Fruit fly (Drosophila melanogaster) whole organism, wandering third instar larva: ENCODE results near the gene Krn.

Experiments
- Abd-B ChIP-seq: fragments of >200 bp; optimal IDR thresholded peaks from 2 replicates; lab custom pipeline; 2017; ENCODE audit warnings: missing biosample characterization, missing genetic modification characterization
- CG32264 ChIP-seq: fragments of 200-800 bp; sonication (Bioruptor generic); optimal IDR thresholded peaks from 2 replicates; lab custom pipeline; 2016; ENCODE audit warnings: missing biosample characterization, missing genetic modification characterization
- CG9705 ChIP-seq: fragments of 200-800 bp; sonication (Bioruptor generic); optimal IDR thresholded peaks from 2 replicates; lab custom pipeline; 2018; ENCODE audit warnings: missing biosample characterization, mild to moderate bottlenecking, missing genetic modification characterization
- CrebA ChIP-seq: fragments of 200-800 bp; sonication (Bioruptor generic); optimal IDR thresholded peaks from 2 replicates; lab custom pipeline; 2016; ENCODE audit warnings: missing biosample characterization, mild to moderate bottlenecking, missing genetic modification characterization, borderline replicate concordance
- Dfd ChIP-seq: fragments of >200 bp; optimal IDR thresholded peaks from 2 replicates; lab custom pipeline; 2017; ENCODE audit warnings: missing biosample characterization, missing genetic modification characterization
- Dif ChIP-seq: fragments of 200-275, 200-300 bp; sonication (Bioruptor generic); optimal IDR thresholded peaks from 2 replicates; lab custom pipeline; 2018; ENCODE audit warnings: missing biosample characterization, missing genetic modification characterization; ENCODE audit not compliant: partially characterized antibody
- GATAd ChIP-seq: sonication (Bioruptor generic); optimal IDR thresholded peaks from 2 replicates; lab custom pipeline; 2016; ENCODE audit warnings: missing biosample characterization, missing genetic modification characterization
- HLH106 ChIP-seq: fragments of 200-800 bp; optimal IDR thresholded peaks from 3 replicates; lab custom pipeline; 2019; ENCODE audit warnings: missing biosample characterization, mild to moderate bottlenecking, missing genetic modification characterization, moderate library complexity
- Hnf4 ChIP-seq: fragments of 200-800 bp; sonication (Bioruptor generic); optimal IDR thresholded peaks from 2 replicates; lab custom pipeline; 2016; ENCODE audit warnings: missing biosample characterization, mild to moderate bottlenecking, missing genetic modification characterization
- Hr78 ChIP-seq: fragments of >200 bp; optimal IDR thresholded peaks from 2 replicates; lab custom pipeline; 2017; ENCODE audit warnings: missing biosample characterization, missing genetic modification characterization
- Hr83 ChIP-seq: fragments of 200-300 bp; sonication (Bioruptor generic); optimal IDR thresholded peaks from 2 replicates; lab custom pipeline; 2016; ENCODE audit warnings: missing biosample characterization, mild to moderate bottlenecking, missing genetic modification characterization, moderate library complexity; ENCODE audit not compliant: poor library complexity, severe bottlenecking
- Jra ChIP-seq: sonication (Bioruptor generic); optimal IDR thresholded peaks from 2 replicates; lab custom pipeline; 2016; ENCODE audit warnings: missing biosample characterization, missing genetic modification characterization
- Mio ChIP-seq: sonication (Bioruptor generic); optimal IDR thresholded peaks from 2 replicates; lab custom pipeline; 2016; ENCODE audit warnings: missing biosample characterization, missing genetic modification characterization
- Myc ChIP-seq: fragments of >200 bp; optimal IDR thresholded peaks from 2 replicates; lab custom pipeline; 2017
- N ChIP-seq: fragments of >200 bp; optimal IDR thresholded peaks from 2 replicates; lab custom pipeline; 2018; ENCODE audit warnings: missing biosample characterization, missing external identifiers, missing genetic modification characterization
- OdsH ChIP-seq: fragments of 200-800 bp; sonication (Bioruptor generic); optimal IDR thresholded peaks from 2 replicates; lab custom pipeline; 2016; ENCODE audit warnings: missing biosample characterization, mild to moderate bottlenecking, missing genetic modification characterization
- Rel ChIP-seq, 2 experiments: fragments of 200-800 bp; sonication (Bioruptor generic) in 1 of 2; optimal IDR thresholded peaks; 2 replicates in 1 of 2; 3 replicates in 1 of 2; lab custom pipeline; 2016 to 2019; ENCODE audit warnings: mild to moderate bottlenecking in 2 of 2, missing biosample characterization in 2 of 2, missing genetic modification characterization in 2 of 2, moderate library complexity in 1 of 2
- Sp1 ChIP-seq: fragments of 200-800 bp; sonication (Bioruptor generic); optimal IDR thresholded peaks from 3 replicates; lab custom pipeline; 2019; ENCODE audit warnings: missing biosample characterization, mild to moderate bottlenecking, missing genetic modification characterization, moderate library complexity
- br ChIP-seq: fragments of 200-800 bp; sonication (Bioruptor generic); optimal IDR thresholded peaks from 2 replicates; lab custom pipeline; 2016; ENCODE audit warnings: missing biosample characterization, missing genetic modification characterization
- brk ChIP-seq: fragments of 200-800 bp; sonication (Bioruptor generic); optimal IDR thresholded peaks from 2 replicates; lab custom pipeline; 2016; ENCODE audit warnings: missing biosample characterization, mild to moderate bottlenecking, missing genetic modification characterization
- dmrt93B ChIP-seq: fragments of 200-800 bp; sonication (Bioruptor generic); optimal IDR thresholded peaks from 2 replicates; lab custom pipeline; 2018; ENCODE audit warnings: missing biosample characterization, mild to moderate bottlenecking, missing genetic modification characterization
- dsf ChIP-seq: sonication (Bioruptor generic); optimal IDR thresholded peaks from 2 replicates; lab custom pipeline; 2016; ENCODE audit warnings: missing biosample characterization, missing genetic modification characterization, borderline replicate concordance
- ey ChIP-seq: fragments of 200-800 bp; sonication (Bioruptor generic); optimal IDR thresholded peaks from 2 replicates; lab custom pipeline; 2016; ENCODE audit warnings: missing biosample characterization, missing genetic modification characterization
- foxo ChIP-seq, 2 experiments: fragments of 200-800 bp; sonication (Bioruptor generic); optimal IDR thresholded peaks; 2 replicates in 1 of 2; 3 replicates in 1 of 2; lab custom pipeline; 2016 to 2017; ENCODE audit warnings: missing biosample characterization in 2 of 2, missing genetic modification characterization in 2 of 2
- fru ChIP-seq: fragments of 200-800 bp; sonication (Bioruptor generic); optimal IDR thresholded peaks from 3 replicates; lab custom pipeline; 2016; ENCODE audit warnings: missing biosample characterization, mild to moderate bottlenecking, missing genetic modification characterization
- jim ChIP-seq: fragments of 175-275, 200-325 bp; sonication (Bioruptor generic); optimal IDR thresholded peaks from 2 replicates; lab custom pipeline; 2016; ENCODE audit warnings: missing biosample characterization, mild to moderate bottlenecking, missing genetic modification characterization
- lola ChIP-seq: fragments of >200 bp; optimal IDR thresholded peaks from 2 replicates; lab custom pipeline; 2017; ENCODE audit warnings: missing biosample characterization, missing genetic modification characterization
- psq ChIP-seq: fragments of 200-800 bp; sonication (Bioruptor generic); optimal IDR thresholded peaks from 3 replicates; lab custom pipeline; 2017; ENCODE audit warnings: missing biosample characterization, mild to moderate bottlenecking, missing genetic modification characterization, moderate library complexity
- rgr ChIP-seq: fragments of 200-800 bp; sonication (Bioruptor generic); optimal IDR thresholded peaks from 3 replicates; lab custom pipeline; 2016; ENCODE audit warnings: missing biosample characterization, mild to moderate bottlenecking, missing genetic modification characterization
- sage ChIP-seq: fragments of 200-800 bp; sonication (Bioruptor generic); optimal IDR thresholded peaks from 2 replicates; lab custom pipeline; 2016; ENCODE audit warnings: missing biosample characterization, mild to moderate bottlenecking, missing genetic modification characterization
- sv ChIP-seq: fragments of 200-800 bp; sonication (Bioruptor generic); optimal IDR thresholded peaks from 3 replicates; lab custom pipeline; 2016; ENCODE audit warnings: missing biosample characterization, missing genetic modification characterization
- tai ChIP-seq: sonication (Bioruptor generic); optimal IDR thresholded peaks from 2 replicates; lab custom pipeline; 2016; ENCODE audit warnings: missing biosample characterization, missing genetic modification characterization
- usp ChIP-seq: fragments of >200 bp; optimal IDR thresholded peaks from 2 replicates; lab custom pipeline; 2017; ENCODE audit warnings: missing biosample characterization, missing genetic modification characterization
- woc ChIP-seq: sonication (Bioruptor generic); optimal IDR thresholded peaks from 2 replicates; lab custom pipeline; 2016; ENCODE audit warnings: missing biosample characterization, mild to moderate bottlenecking, missing genetic modification characterization

Gene Krn

DNA sequence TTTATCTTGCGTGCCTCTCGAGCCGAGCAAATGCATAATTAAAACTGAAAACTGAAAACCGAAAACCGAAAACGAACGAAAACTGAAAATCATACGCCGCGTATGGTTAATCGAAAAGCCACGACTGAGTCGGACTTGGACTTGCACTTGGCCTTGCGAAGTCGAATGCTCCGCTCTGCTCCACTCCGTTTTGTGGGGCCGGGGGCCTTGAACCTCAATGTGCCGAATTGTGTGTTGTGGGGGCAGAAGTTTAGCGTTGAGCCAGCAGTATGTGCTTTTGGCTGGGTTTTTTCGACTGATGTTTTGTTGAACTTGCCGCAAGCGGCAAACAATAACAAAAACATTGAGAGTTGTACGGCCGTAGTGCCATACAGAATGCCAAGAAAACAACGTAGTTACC is 38.8 kb downstream of the Krn start:
- TF ChIP-seq lola (GFP tag; lab: Kevin White, UChicago): no peak
- TF ChIP-seq brk (GFP tag; lab: Kevin White, UChicago): no peak
- TF ChIP-seq sage (GFP tag; lab: Kevin White, UChicago): no peak
- TF ChIP-seq Hnf4: no peak
- TF ChIP-seq sv (GFP tag; lab: Kevin White, UChicago): no peak
- TF ChIP-seq usp (GFP tag; lab: Kevin White, UChicago): no peak
- TF ChIP-seq GATAd: no peak
- TF ChIP-seq Sp1 (GFP tag; lab: Kevin White, UChicago): no peak
- TF ChIP-seq Rel (GFP tag; optimal IDR thresholded peaks at IDR 0.05; lab: Kevin White, UChicago): no peak
- TF ChIP-seq Rel (tag; optimal IDR thresholded peaks at IDR 0.05; lab: Kevin White, UChicago): no peak
- TF ChIP-seq dsf (GFP tag; lab: Kevin White, UChicago): no peak
- no peak for TF ChIP-seq Jra
- no peak for TF ChIP-seq fru
- no peak for TF ChIP-seq Dfd (GFP tag; lab: Kevin White, UChicago)
- no peak for TF ChIP-seq psq (GFP tag; lab: Kevin White, UChicago)
- TF ChIP-seq ey (GFP tag; lab: Kevin White, UChicago): no peak

DNA sequence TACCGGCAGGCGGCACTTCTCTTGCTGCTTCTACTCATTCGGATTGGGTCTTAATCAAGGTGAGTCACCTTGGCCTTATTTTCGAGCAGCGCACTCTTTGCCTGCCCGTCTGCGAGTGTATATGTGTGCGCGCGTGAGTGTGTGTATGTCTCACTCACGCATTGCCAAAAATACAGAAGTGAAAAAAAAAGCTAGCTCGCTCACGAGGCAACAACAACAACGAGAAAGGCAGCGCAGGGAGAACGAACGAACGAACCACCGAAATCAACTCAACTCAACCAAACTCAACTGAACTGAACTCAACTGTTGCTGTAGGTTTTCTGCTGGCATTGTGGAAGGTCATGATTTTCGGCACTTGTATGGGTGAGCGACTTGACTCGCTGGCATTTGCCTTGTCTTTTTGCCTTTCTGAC is 40.1 kb downstream of the Krn start:
- TF ChIP-seq CrebA (peak; percentile 54), GATAd (no peak), CG9705 (GFP tag; lab: Kevin White, UChicago) (no peak), Rel (GFP tag; optimal IDR thresholded peaks at IDR 0.05; lab: Kevin White, UChicago) (no peak), Rel (tag; optimal IDR thresholded peaks at IDR 0.05; lab: Kevin White, UChicago) (peak; percentile 26), Hr83 (GFP tag; lab: Kevin White, UChicago) (peak; percentile 24), N (GFP tag; lab: Kevin White, UChicago) (peak; percentile 24), Jra (peak; percentile 74), psq (GFP tag; lab: Kevin White, UChicago) (peak; percentile 28)
- TF ChIP-seq, all 38 proteins: peak for 6

DNA sequence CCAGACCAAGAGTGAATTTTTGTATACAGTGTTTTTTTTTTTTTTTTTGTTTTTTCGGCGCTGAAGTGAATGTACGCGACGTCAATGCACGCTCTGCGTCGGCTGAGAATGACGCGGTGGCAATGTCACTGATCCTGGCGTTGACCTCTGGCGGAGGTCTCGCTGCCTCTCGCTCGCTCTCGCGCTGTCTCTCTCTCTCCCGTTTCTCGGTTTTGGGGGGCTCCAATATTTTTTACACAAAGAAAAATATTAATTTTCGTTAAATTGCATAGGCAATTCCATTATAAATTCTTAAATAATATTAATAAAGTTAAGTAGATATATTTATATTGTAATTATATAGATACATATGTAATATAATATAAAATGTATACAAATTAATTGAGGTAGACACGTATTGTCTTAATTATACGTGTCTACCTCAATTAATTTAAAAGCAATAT is 40.8 kb downstream of the Krn start:
- no peak for TF ChIP-seq sv (GFP tag; lab: Kevin White, UChicago)
- TF ChIP-seq Hr78 (GFP tag; lab: Kevin White, UChicago): no peak
- no peak for TF ChIP-seq GATAd
- TF ChIP-seq N (GFP tag; lab: Kevin White, UChicago): no peak
- TF ChIP-seq br (GFP tag; lab: Kevin White, UChicago): no peak
- TF ChIP-seq dsf (GFP tag; lab: Kevin White, UChicago): no peak
- no peak for TF ChIP-seq brk (GFP tag; lab: Kevin White, UChicago)
- no peak for TF ChIP-seq CrebA
- TF ChIP-seq rgr (GFP tag; lab: Kevin White, UChicago): no peak
- TF ChIP-seq Dif (GFP tag; lab: Kevin White, UChicago): no peak
- no peak for TF ChIP-seq Myc (lab: Kevin White, UChicago)
- peak; percentile 28 for TF ChIP-seq tai (GFP tag; lab: Kevin White, UChicago)
- no peak for TF ChIP-seq Dfd (GFP tag; lab: Kevin White, UChicago)
- TF ChIP-seq Mio (GFP tag; lab: Kevin White, UChicago): no peak
- no peak for TF ChIP-seq Hr83 (GFP tag; lab: Kevin White, UChicago)
- no peak for TF ChIP-seq fru
- peak; percentile 2 for TF ChIP-seq psq (GFP tag; lab: Kevin White, UChicago)
- TF ChIP-seq dmrt93B (GFP tag; lab: Kevin White, UChicago): peak; percentile 16
- no peak for TF ChIP-seq woc (GFP tag; lab: Kevin White, UChicago)
- no peak for TF ChIP-seq lola (GFP tag; lab: Kevin White, UChicago)
- no peak for TF ChIP-seq Abd-B
- peak in 1 of 2 experiments; percentile 32 for TF ChIP-seq foxo (GFP tag; optimal IDR thresholded peaks at IDR 0.05; lab: Kevin White, UChicago)
- peak; percentile 59 for TF ChIP-seq Sp1 (GFP tag; lab: Kevin White, UChicago)
- TF ChIP-seq sage (GFP tag; lab: Kevin White, UChicago): no peak
- TF ChIP-seq Rel (GFP tag; optimal IDR thresholded peaks at IDR 0.05; lab: Kevin White, UChicago): no peak
- TF ChIP-seq Rel (tag; optimal IDR thresholded peaks at IDR 0.05; lab: Kevin White, UChicago): peak; percentile 52
- no peak for TF ChIP-seq CG32264 (GFP tag; lab: Kevin White, UChicago)
- TF ChIP-seq CG9705 (GFP tag; lab: Kevin White, UChicago): no peak
- TF ChIP-seq HLH106 (tag; lab: Kevin White, UChicago): peak; percentile 72
- TF ChIP-seq OdsH (GFP tag; lab: Kevin White, UChicago): peak; percentile 1
- TF ChIP-seq jim (GFP tag; lab: Kevin White, UChicago): peak; percentile 67
- TF ChIP-seq ey (GFP tag; lab: Kevin White, UChicago): no peak
